Worm (Caenorhabditis elegans) whole organism, early embryonic: ENCODE measurements around the gene R09A8.1.

Source experiments
- B0310.2 ChIP-seq: sonication (generic microtip); optimal IDR thresholded peaks from 2 replicates; lab custom pipeline; 2016; ENCODE audit warnings: mild to moderate bottlenecking, missing genetic modification characterization, missing compliant biosample characterization
- F13C5.2 ChIP-seq: sonication (generic microtip); optimal IDR thresholded peaks from 2 replicates; lab custom pipeline; 2017; ENCODE audit warnings: mild to moderate bottlenecking, missing genetic modification characterization, inconsistent platforms, missing compliant biosample characterization
- aly-1 ChIP-seq: sonication (generic microtip); optimal IDR thresholded peaks from 2 replicates; lab custom pipeline; 2016; ENCODE audit warnings: missing genetic modification characterization, missing compliant biosample characterization
- ama-1 ChIP-seq: fragments of 150-350 bp; optimal IDR thresholded peaks from 2 replicates; lab custom pipeline; 2014
- ceh-13 ChIP-seq: fragments of 200-800 bp; sonication (Bioruptor generic); optimal IDR thresholded peaks from 2 replicates; lab custom pipeline; 2018; ENCODE audit warnings: mild to moderate bottlenecking, missing genetic modification characterization, missing compliant biosample characterization
- ceh-36 ChIP-seq: sonication (generic microtip); optimal IDR thresholded peaks from 2 replicates; lab custom pipeline; 2016; ENCODE audit warnings: missing genetic modification characterization, inconsistent platforms, missing compliant biosample characterization
- ets-7 ChIP-seq: sonication (generic microtip); optimal IDR thresholded peaks from 2 replicates; lab custom pipeline; 2016; ENCODE audit warnings: missing genotype, missing genetic modification characterization, missing compliant biosample characterization
- flt-1 ChIP-seq: fragments of 200-800 bp; sonication (Bioruptor generic); IDR thresholded peaks from 2 replicates; pipeline ENCODE4 v1.3.6; 2022; ENCODE audit warnings: missing genetic modification characterization, missing compliant biosample characterization
- hmbx-1 ChIP-seq: sonication (generic microtip); optimal IDR thresholded peaks from 2 replicates; lab custom pipeline; 2016; ENCODE audit warnings: mild to moderate bottlenecking, missing genetic modification characterization, missing compliant biosample characterization
- hmg-4 ChIP-seq: fragments of 200-800 bp; sonication (Bioruptor generic); optimal IDR thresholded peaks from 2 replicates; lab custom pipeline; 2018; ENCODE audit warnings: mild to moderate bottlenecking, missing genetic modification characterization, missing compliant biosample characterization
- hnd-1 ChIP-seq: sonication (generic microtip); optimal IDR thresholded peaks from 2 replicates; lab custom pipeline; 2016; ENCODE audit warnings: missing genetic modification characterization, missing compliant biosample characterization
- pes-1 ChIP-seq: fragments of 200-800 bp; sonication (Bioruptor generic); IDR thresholded peaks from 2 replicates; pipeline ENCODE4 v1.3.6; 2022; ENCODE audit warnings: missing genetic modification reagents, missing genetic modification characterization, missing compliant biosample characterization
- scrt-1 ChIP-seq: fragments of 200-800 bp; sonication (Bioruptor generic); IDR thresholded peaks from 2 replicates; pipeline ENCODE4 v1.3.6; 2022; ENCODE audit warnings: missing genetic modification characterization, missing compliant biosample characterization
- sea-1 ChIP-seq: fragments of 200-800 bp; sonication (Bioruptor generic); conservative IDR thresholded peaks from 2 replicates; pipeline ENCODE4 v1.3.6; 2022; ENCODE audit warnings: missing genetic modification characterization, missing compliant biosample characterization
- tbx-11 ChIP-seq: fragments of 200-800 bp; sonication (Bioruptor generic); IDR thresholded peaks from 2 replicates; pipeline ENCODE4 v1.3.6; 2022; ENCODE audit warnings: missing genetic modification characterization, missing compliant biosample characterization
- tbx-37 ChIP-seq: fragments of 200-800 bp; sonication (Bioruptor generic); conservative IDR thresholded peaks from 2 replicates; pipeline ENCODE4 v1.3.6; 2022; ENCODE audit warnings: missing genetic modification reagents, missing genetic modification characterization, missing compliant biosample characterization
- tra-4 ChIP-seq: sonication (generic microtip); optimal IDR thresholded peaks from 2 replicates; lab custom pipeline; 2017; ENCODE audit warnings: missing genetic modification characterization, missing compliant biosample characterization

Gene R09A8.1

ce11 chrX:12661091-12661526, 47.6 kb downstream of the R09A8.1 start:
- peak; percentile 90 for TF ChIP-seq pes-1 (GFP tag; lab: Robert Waterston, UW)
- peak; percentile 90 for TF ChIP-seq B0310.2 (tag; lab: Kevin White, UChicago)
- TF ChIP-seq hmg-4 (GFP tag; lab: Kevin White, UChicago), result peak; percentile 93
- peak; percentile 82 for TF ChIP-seq flt-1 (GFP tag; lab: Robert Waterston, UW)
- TF ChIP-seq scrt-1 (GFP tag; lab: Robert Waterston, UW), result peak; percentile 86
- TF ChIP-seq hnd-1 (tag; lab: Kevin White, UChicago), result peak; percentile 71
- TF ChIP-seq F13C5.2 (tag; lab: Kevin White, UChicago), result peak; percentile 91
- peak; percentile 60 for TF ChIP-seq tbx-37 (GFP tag; lab: Robert Waterston, UW)
- TF ChIP-seq sea-1 (GFP tag; lab: Robert Waterston, UW), result peak; percentile 94
- peak; percentile 78 for TF ChIP-seq tra-4 (tag; lab: Kevin White, UChicago)
- peak; percentile 62 for TF ChIP-seq ets-7
- TF ChIP-seq ceh-36 (tag; lab: Kevin White, UChicago), result peak; percentile 94
- TF ChIP-seq tbx-11, result peak; percentile 84
- TF ChIP-seq hmbx-1 (tag; lab: Kevin White, UChicago), result peak; percentile 74
- TF ChIP-seq ama-1 (lab: Kevin White, UChicago), result no peak
- TF ChIP-seq ceh-13 (GFP tag; lab: Kevin White, UChicago), result peak; percentile 74
- peak; percentile 97 for TF ChIP-seq aly-1

ce11 chrX:12663114-12663513, 49.6 kb downstream of the R09A8.1 start:
- TF ChIP-seq ceh-13 (GFP tag; lab: Kevin White, UChicago), result no peak
- TF ChIP-seq scrt-1 (GFP tag; lab: Robert Waterston, UW), result no peak
- TF ChIP-seq ets-7, result no peak

- TF ChIP-seq hmbx-1 (tag; lab: Kevin White, UChicago) (no peak), tbx-37 (GFP tag; lab: Robert Waterston, UW) (no peak), F13C5.2 (tag; lab: Kevin White, UChicago) (no peak), hmg-4 (GFP tag; lab: Kevin White, UChicago) (no peak), hnd-1 (tag; lab: Kevin White, UChicago) (no peak), B0310.2 (tag; lab: Kevin White, UChicago) (no peak)
Observed at ce11 chrX:12663537-12663936, 50.0 kb downstream of the R09A8.1 start, which contains the start of gene nlp-76. Gene nlp-76, minus strand, starts transcription at chrX:12663903.

- TF ChIP-seq tra-4 (tag; lab: Kevin White, UChicago) (no peak), tbx-11 (no peak), F13C5.2 (tag; lab: Kevin White, UChicago) (no peak), ets-7 (no peak), ceh-13 (GFP tag; lab: Kevin White, UChicago) (no peak), aly-1 (no peak), hmbx-1 (tag; lab: Kevin White, UChicago) (no peak), ceh-36 (tag; lab: Kevin White, UChicago) (no peak), pes-1 (GFP tag; lab: Robert Waterston, UW) (no peak), ama-1 (lab: Kevin White, UChicago) (no peak), sea-1 (GFP tag; lab: Robert Waterston, UW) (no peak), B0310.2 (tag; lab: Kevin White, UChicago) (no peak)
Observed at ce11 chrX:12664443-12664842, 50.9 kb downstream of the R09A8.1 start.

ce11 chrX:12664987-12665451, 51.5 kb downstream of the R09A8.1 start:
- TF ChIP-seq hmbx-1 (tag; lab: Kevin White, UChicago) (peak; percentile 82), tbx-11 (peak; percentile 98), B0310.2 (tag; lab: Kevin White, UChicago) (peak; percentile 95), hmg-4 (GFP tag; lab: Kevin White, UChicago) (peak; percentile 97), sea-1 (GFP tag; lab: Robert Waterston, UW) (peak; percentile 98), ets-7 (peak; percentile 82), tra-4 (tag; lab: Kevin White, UChicago) (peak; percentile 78), aly-1 (peak; percentile 94), ama-1 (lab: Kevin White, UChicago) (peak; percentile 76), pes-1 (GFP tag; lab: Robert Waterston, UW) (peak; percentile 98), ceh-36 (tag; lab: Kevin White, UChicago) (peak; percentile 92), hnd-1 (tag; lab: Kevin White, UChicago) (peak; percentile 91), ceh-13 (GFP tag; lab: Kevin White, UChicago) (peak; percentile 93), flt-1 (GFP tag; lab: Robert Waterston, UW) (peak; percentile 96), scrt-1 (GFP tag; lab: Robert Waterston, UW) (peak; percentile 97), tbx-37 (GFP tag; lab: Robert Waterston, UW) (peak; percentile 97), F13C5.2 (tag; lab: Kevin White, UChicago) (peak; percentile 96)

ce11 chrX:12665799-12666198, 52.2 kb downstream of the R09A8.1 start:
- TF ChIP-seq hnd-1 (tag; lab: Kevin White, UChicago) (no peak), sea-1 (GFP tag; lab: Robert Waterston, UW) (no peak), scrt-1 (GFP tag; lab: Robert Waterston, UW) (no peak), ceh-36 (tag; lab: Kevin White, UChicago) (no peak), ama-1 (lab: Kevin White, UChicago) (no peak)
